Fruit fly (Drosophila melanogaster): ENCODE measurements around the gene Arl2.

Gene Arl2

dm6 chr3R:8303848-8304247, 37.1 kb upstream of the Arl2 start, which contains the start of gene nac (continued):
- TF ChIP-seq scrt (GFP tag; optimal IDR thresholded peaks at IDR 0.05) (no peak), Gug (GFP tag; IDR thresholded peaks at IDR 0.05) (no peak), tin (GFP tag; optimal IDR thresholded peaks at IDR 0.05) (no peak), zen2 (GFP tag; IDR thresholded peaks at IDR 0.05; ENCODE audit: partially characterized antibody) (no peak), CG2678 (tag; optimal IDR thresholded peaks at IDR 0.05) (no peak), wor (GFP tag; IDR thresholded peaks at IDR 0.05) (no peak), CG7963 (GFP tag; IDR thresholded peaks at IDR 0.05; ENCODE audit: partially characterized antibody) (no peak), shn (GFP tag; optimal IDR thresholded peaks at IDR 0.05) (no peak), Ssrp (tag; optimal IDR thresholded peaks at IDR 0.05) (no peak), NFAT (GFP tag; IDR thresholded peaks at IDR 0.05) (peak; percentile 37), pzg (GFP tag; optimal IDR thresholded peaks at IDR 0.05) (peak; percentile 9), CG9932 (GFP tag; IDR thresholded peaks at IDR 0.05) (peak; percentile 49), D19A (tag; optimal IDR thresholded peaks at IDR 0.05) (peak; percentile 3), CG14441 (GFP tag; IDR thresholded peaks at IDR 0.05) (no peak), dati (GFP tag; IDR thresholded peaks at IDR 0.05) (no peak), CG31441 (GFP tag; IDR thresholded peaks at IDR 0.05) (no peak), Aef1 (GFP tag; IDR thresholded peaks at IDR 0.05) (no peak), Med (GFP tag) (peak; percentile 79), CG14965 (GFP tag; optimal IDR thresholded peaks at IDR 0.05; ENCODE audit: borderline replicate concordance) (no peak), BEAF-32 (GFP tag; optimal IDR thresholded peaks at IDR 0.05) (no peak), sd (tag; optimal IDR thresholded peaks at IDR 0.05) (no peak), CG14014 (GFP tag; IDR thresholded peaks at IDR 0.05) (peak; percentile 34; the same call in 1 of the 2 replicates), Neu2 (GFP tag; optimal IDR thresholded peaks at IDR 0.05; ENCODE audit: borderline replicate concordance) (no peak), CG12942 (GFP tag; optimal IDR thresholded peaks at IDR 0.05) (no peak), CG30020 (tag; optimal IDR thresholded peaks at IDR 0.05) (no peak), CG7987 (GFP tag; optimal IDR thresholded peaks at IDR 0.05) (peak; percentile 12), HmgZ (tag; optimal IDR thresholded peaks at IDR 0.05) (peak; percentile 41), CG34376 (GFP tag; optimal IDR thresholded peaks at IDR 0.05) (peak; percentile 65), ATbp (GFP tag; optimal IDR thresholded peaks at IDR 0.05) (no peak), grn (GFP tag; optimal IDR thresholded peaks at IDR 0.05) (no peak), YL-1 (GFP tag; optimal IDR thresholded peaks at IDR 0.05) (no peak), Fer3 (tag; optimal IDR thresholded peaks at IDR 0.05) (peak; percentile 3), repo (GFP tag; optimal IDR thresholded peaks at IDR 0.05) (no peak), Atf6 (GFP tag; IDR thresholded peaks at IDR 0.05) (0 out of 2 replicates have a peak, but pooled peaks have one; percentile 46), sens-2 (GFP tag; IDR thresholded peaks at IDR 0.05) (no peak), rib (GFP tag; IDR thresholded peaks at IDR 0.05) (no peak), BtbVII (GFP tag; optimal IDR thresholded peaks at IDR 0.05) (no peak), CG9609 (GFP tag; optimal IDR thresholded peaks at IDR 0.05) (no peak), CG12219 (GFP tag; optimal IDR thresholded peaks at IDR 0.05) (no peak), CG2712 (tag; optimal IDR thresholded peaks at IDR 0.05) (peak; percentile 7), Xbp1 (GFP tag; optimal IDR thresholded peaks at IDR 0.05) (peak; percentile 28), CG7357 (GFP tag; IDR thresholded peaks at IDR 0.05) (no peak), CG3281 (GFP tag; optimal IDR thresholded peaks at IDR 0.05) (peak; percentile 8), Lhr (GFP tag; optimal IDR thresholded peaks at IDR 0.05) (no peak), CG12391 (tag; optimal IDR thresholded peaks at IDR 0.05) (peak; percentile 17), toy (GFP tag; IDR thresholded peaks at IDR 0.05) (no peak), vvl (GFP tag; IDR thresholded peaks at IDR 0.05) (no peak), zen (tag; optimal IDR thresholded peaks at IDR 0.05) (peak; percentile 33), nom (GFP tag; optimal IDR thresholded peaks at IDR 0.05) (peak; percentile 6), CG17359 (tag; optimal IDR thresholded peaks at IDR 0.05) (no peak), CG3407 (GFP tag; optimal IDR thresholded peaks at IDR 0.05) (no peak)

Measured in whole organism, embryonic.